Worm (Caenorhabditis elegans): Measurements from ENCODE around the gene nhr-67.
"Not testable (repeated sequence)": the region's sequence is repeated elsewhere in the genome, so short reads cannot be mapped to it uniquely, and the experiment has no call there.

The nhr-67 gene

ce11 chrIV:11150844-11151243 lies 18.7 kb upstream of the nhr-67 start, which contains the start of gene C08F8.2:
Gene C08F8.2 (plus strand): TSS chrIV:11150997.
- TF ChIP-seq lir-3 (tag; optimal IDR thresholded peaks at IDR 0.05; ENCODE audit: poor library complexity) (no peak), ceh-63 (GFP tag; optimal IDR thresholded peaks at IDR 0.05) (no peak), C04F5.9 (tag; optimal IDR thresholded peaks at IDR 0.05) (no peak), ama-1 (optimal IDR thresholded peaks at IDR 0.05) (peak; percentile 67), sox-4 (tag; optimal IDR thresholded peaks at IDR 0.05) (no peak), ztf-4 (tag; optimal IDR thresholded peaks at IDR 0.05) (peak; percentile 13), hpl-2 (GFP tag; optimal IDR thresholded peaks at IDR 0.05) (no peak), mep-1 (tag; optimal IDR thresholded peaks at IDR 0.05) (no peak), nhr-19 (GFP tag; conservative IDR thresholded peaks at IDR 0.05) (peak; percentile 30; the same call in 1 of the 2 replicates)

- not testable (repeated sequence) for TF ChIP-seq hpl-2 (GFP tag; optimal IDR thresholded peaks at IDR 0.05); mdl-1 (tag; optimal IDR thresholded peaks at IDR 0.05); lin-15B (tag; optimal IDR thresholded peaks at IDR 0.05)
These were observed 15.0 kb upstream of the nhr-67 start, which contains the start of gene C08F8.3 for ce11 chrIV:11154425-11155114. Gene C08F8.3 (plus strand): TSS chrIV:11155044.

ce11 chrIV:11156526-11156925 lies 13.0 kb upstream of the nhr-67 start:
- TF ChIP-seq pag-3 (tag; optimal IDR thresholded peaks at IDR 0.05; ENCODE audit: borderline replicate concordance, insufficient read depth), result no peak
- no peak for TF ChIP-seq lsy-2 (tag; optimal IDR thresholded peaks at IDR 0.05)
- TF ChIP-seq nhr-77 (tag; optimal IDR thresholded peaks at IDR 0.05), result no peak

ce11 chrIV:11159886-11160285 lies 9.7 kb upstream of the nhr-67 start, which contains the start of gene mboa-4:
Gene mboa-4 (minus strand): TSS chrIV:11159986.
- TF ChIP-seq ama-1 (optimal IDR thresholded peaks at IDR 0.05), result no peak
- no peak for TF ChIP-seq unc-30 (tag; optimal IDR thresholded peaks at IDR 0.05)
- no peak for TF ChIP-seq ceh-90 (tag; optimal IDR thresholded peaks at IDR 0.05)
- TF ChIP-seq nhr-90 (tag; optimal IDR thresholded peaks at IDR 0.05; ENCODE audit: poor library complexity), result no peak
- TF ChIP-seq zag-1 (tag; optimal IDR thresholded peaks at IDR 0.05), result no peak
- no peak for TF ChIP-seq rnt-1 (tag; optimal IDR thresholded peaks at IDR 0.05)

- no peak for TF ChIP-seq fkh-10 (GFP tag; optimal IDR thresholded peaks at IDR 0.05)
- no peak for TF ChIP-seq efl-1 (optimal IDR thresholded peaks at IDR 0.05)
- peak in 1 of 2 experiments; percentile 67 for TF ChIP-seq efl-1 (GFP tag; optimal IDR thresholded peaks at IDR 0.05 in 1 of 2)
These were observed 8.8 kb upstream of the nhr-67 start, which contains the start of gene C08F8.15 for ce11 chrIV:11160707-11161106. Gene C08F8.15 (minus strand): TSS chrIV:11160807.

- TF ChIP-seq elt-3 (tag; optimal IDR thresholded peaks at IDR 0.05) (no peak), snu-23 (GFP tag; optimal IDR thresholded peaks at IDR 0.05) (no peak), zip-4 (GFP tag; optimal IDR thresholded peaks at IDR 0.05) (no peak), ztf-4 (tag; optimal IDR thresholded peaks at IDR 0.05) (no peak), unc-30 (tag; optimal IDR thresholded peaks at IDR 0.05) (no peak), sup-37 (GFP tag; optimal IDR thresholded peaks at IDR 0.05) (no peak), F16B12.6 (tag; optimal IDR thresholded peaks at IDR 0.05) (no peak), unc-98 (GFP tag; IDR thresholded peaks at IDR 0.05) (no peak), nhr-47 (tag; optimal IDR thresholded peaks at IDR 0.05) (no peak), dpl-1 (GFP tag; optimal IDR thresholded peaks at IDR 0.05) (no peak), unc-130 (tag; optimal IDR thresholded peaks at IDR 0.05) (no peak), sox-4 (tag; optimal IDR thresholded peaks at IDR 0.05) (no peak)
These were observed 7.1 kb upstream of the nhr-67 start, which contains the start of gene fbxb-9 for ce11 chrIV:11162451-11162850. Gene fbxb-9 (minus strand): TSS chrIV:11162551.
